Fruit fly (Drosophila melanogaster) whole organism, prepupa: ENCODE results near the gene CG32263.

Experiments
- Blimp-1 ChIP-seq: fragments of 200-800 bp; sonication (Bioruptor generic); optimal IDR thresholded peaks from 3 replicates; lab custom pipeline; 2017; ENCODE audit warnings: missing biosample characterization, missing genetic modification characterization, mild to moderate bottlenecking, moderate library complexity, missing genetic modification reagents
- CG11902 ChIP-seq: fragments of 200-800 bp; sonication (Bioruptor generic); optimal IDR thresholded peaks from 3 replicates; lab custom pipeline; 2016; ENCODE audit warnings: missing biosample characterization, missing genetic modification characterization
- CG6808 ChIP-seq: fragments of 200-800 bp; sonication (Bioruptor generic); optimal IDR thresholded peaks from 3 replicates; lab custom pipeline; 2017; ENCODE audit warnings: missing biosample characterization, missing genetic modification characterization, mild to moderate bottlenecking, moderate library complexity, missing genetic modification reagents
- CG6854 ChIP-seq: fragments of 200-800 bp; sonication (Bioruptor generic); optimal IDR thresholded peaks from 2 replicates; lab custom pipeline; 2017; ENCODE audit warnings: missing biosample characterization, mild to moderate bottlenecking, missing genetic modification characterization
- CG7368 ChIP-seq: fragments of 200-800 bp; sonication (Bioruptor generic); optimal IDR thresholded peaks from 3 replicates; lab custom pipeline; 2016; ENCODE audit warnings: missing biosample characterization, missing genetic modification characterization
- CG8632 ChIP-seq: fragments of 200-800 bp; sonication (Bioruptor generic); optimal IDR thresholded peaks from 3 replicates; lab custom pipeline; 2016; ENCODE audit warnings: missing biosample characterization, missing genetic modification characterization
- Eip75B ChIP-seq: fragments of 200-800 bp; sonication (Bioruptor generic); optimal IDR thresholded peaks from 3 replicates; lab custom pipeline; 2016; ENCODE audit warnings: missing biosample characterization, missing genetic modification characterization
- Ets96B ChIP-seq: fragments of 200-800 bp; optimal IDR thresholded peaks from 2 replicates; lab custom pipeline; 2019; ENCODE audit warnings: missing biosample characterization, mild to moderate bottlenecking, missing genetic modification characterization, moderate library complexity
- fd85E ChIP-seq: fragments of 200-800 bp; sonication (Bioruptor generic); optimal IDR thresholded peaks from 3 replicates; lab custom pipeline; 2016; ENCODE audit warnings: missing biosample characterization, missing genetic modification characterization
- fkh ChIP-seq: fragments of 200-800 bp; sonication (Bioruptor generic); optimal IDR thresholded peaks from 3 replicates; lab custom pipeline; 2017; ENCODE audit warnings: missing biosample characterization, mild to moderate bottlenecking, missing genetic modification characterization, moderate library complexity
- pdm3 ChIP-seq: fragments of 200-800 bp; sonication (Bioruptor generic); optimal IDR thresholded peaks from 3 replicates; lab custom pipeline; 2016; ENCODE audit warnings: missing biosample characterization, missing genetic modification characterization
- salr ChIP-seq, 2 experiments: fragments of 200-800 bp; sonication (Bioruptor generic); optimal IDR thresholded peaks; 3 replicates each; lab custom pipeline; 2016 to 2018; ENCODE audit warnings: missing biosample characterization in 2 of 2, missing genetic modification characterization in 2 of 2, mild to moderate bottlenecking in 1 of 2
- spab ChIP-seq: fragments of 200-800 bp; sonication (Bioruptor generic); optimal IDR thresholded peaks from 2 replicates; lab custom pipeline; 2017; ENCODE audit warnings: missing biosample characterization, mild to moderate bottlenecking, missing genetic modification characterization, missing genetic modification reagents
- svp ChIP-seq: fragments of 200-800 bp; sonication (Bioruptor generic); peaks from one replicate; lab custom pipeline; 2016; ENCODE audit warnings: missing biosample characterization, missing genetic modification characterization

dm6 chr3L:3764338-3764737 is 46.6 kb downstream of the CG32263 start:
- TF ChIP-seq Eip75B (GFP tag; lab: Kevin White, UChicago) (no peak), fd85E (GFP tag; lab: Kevin White, UChicago) (no peak), CG11902 (no peak), pdm3 (GFP tag; lab: Kevin White, UChicago) (no peak), salr (GFP tag; optimal IDR thresholded peaks at IDR 0.05; lab: Kevin White, UChicago) (no peak), spab (GFP tag; lab: Kevin White, UChicago) (no peak), CG7368 (no peak), CG6854 (GFP tag; lab: Kevin White, UChicago) (no peak), Ets96B (tag; lab: Kevin White, UChicago) (no peak), CG8632 (GFP tag; lab: Kevin White, UChicago) (no peak), CG6808 (GFP tag; lab: Kevin White, UChicago) (no peak), svp (GFP tag; lab: Kevin White, UChicago) (no peak), Blimp-1 (no peak), fkh (GFP tag; lab: Kevin White, UChicago) (no peak)
